Fruit fly (Drosophila melanogaster) whole organism, wandering third instar larva: Measurements from ENCODE around the gene CG15172.
A peak's percentile ranks its signal among the peaks of the same experiment; 100 is the strongest.

Source experiments
- Abd-B ChIP-seq: fragments of >200 bp; optimal IDR thresholded peaks from 2 replicates; lab custom pipeline; 2017; ENCODE audit warnings: missing biosample characterization, missing genetic modification characterization
- CG32264 ChIP-seq: fragments of 200-800 bp; sonication (Bioruptor generic); optimal IDR thresholded peaks from 2 replicates; lab custom pipeline; 2016; ENCODE audit warnings: missing biosample characterization, missing genetic modification characterization
- CG9705 ChIP-seq: fragments of 200-800 bp; sonication (Bioruptor generic); optimal IDR thresholded peaks from 2 replicates; lab custom pipeline; 2018; ENCODE audit warnings: missing biosample characterization, mild to moderate bottlenecking, missing genetic modification characterization
- CrebA ChIP-seq: fragments of 200-800 bp; sonication (Bioruptor generic); optimal IDR thresholded peaks from 2 replicates; lab custom pipeline; 2016; ENCODE audit warnings: missing biosample characterization, mild to moderate bottlenecking, missing genetic modification characterization, borderline replicate concordance
- Dfd ChIP-seq: fragments of >200 bp; optimal IDR thresholded peaks from 2 replicates; lab custom pipeline; 2017; ENCODE audit warnings: missing biosample characterization, missing genetic modification characterization
- Dif ChIP-seq: fragments of 200-275, 200-300 bp; sonication (Bioruptor generic); optimal IDR thresholded peaks from 2 replicates; lab custom pipeline; 2018; ENCODE audit warnings: missing biosample characterization, missing genetic modification characterization; ENCODE audit not compliant: partially characterized antibody
- GATAd ChIP-seq: sonication (Bioruptor generic); optimal IDR thresholded peaks from 2 replicates; lab custom pipeline; 2016; ENCODE audit warnings: missing biosample characterization, missing genetic modification characterization
- HLH106 ChIP-seq: fragments of 200-800 bp; optimal IDR thresholded peaks from 3 replicates; lab custom pipeline; 2019; ENCODE audit warnings: missing biosample characterization, mild to moderate bottlenecking, missing genetic modification characterization, moderate library complexity
- Hnf4 ChIP-seq: fragments of 200-800 bp; sonication (Bioruptor generic); optimal IDR thresholded peaks from 2 replicates; lab custom pipeline; 2016; ENCODE audit warnings: missing biosample characterization, mild to moderate bottlenecking, missing genetic modification characterization
- Hr78 ChIP-seq: fragments of >200 bp; optimal IDR thresholded peaks from 2 replicates; lab custom pipeline; 2017; ENCODE audit warnings: missing biosample characterization, missing genetic modification characterization
- Hr83 ChIP-seq: fragments of 200-300 bp; sonication (Bioruptor generic); optimal IDR thresholded peaks from 2 replicates; lab custom pipeline; 2016; ENCODE audit warnings: missing biosample characterization, mild to moderate bottlenecking, missing genetic modification characterization, moderate library complexity; ENCODE audit not compliant: poor library complexity, severe bottlenecking
- Jra ChIP-seq: sonication (Bioruptor generic); optimal IDR thresholded peaks from 2 replicates; lab custom pipeline; 2016; ENCODE audit warnings: missing biosample characterization, missing genetic modification characterization
- Myc ChIP-seq: fragments of >200 bp; optimal IDR thresholded peaks from 2 replicates; lab custom pipeline; 2017
- N ChIP-seq: fragments of >200 bp; optimal IDR thresholded peaks from 2 replicates; lab custom pipeline; 2018; ENCODE audit warnings: missing biosample characterization, missing external identifiers, missing genetic modification characterization
- Rel ChIP-seq, 2 experiments: fragments of 200-800 bp; sonication (Bioruptor generic) in 1 of 2; optimal IDR thresholded peaks; 2 replicates in 1 of 2; 3 replicates in 1 of 2; lab custom pipeline; 2016 to 2019; ENCODE audit warnings: mild to moderate bottlenecking in 2 of 2, missing biosample characterization in 2 of 2, missing genetic modification characterization in 2 of 2, moderate library complexity in 1 of 2
- Sp1 ChIP-seq: fragments of 200-800 bp; sonication (Bioruptor generic); optimal IDR thresholded peaks from 3 replicates; lab custom pipeline; 2019; ENCODE audit warnings: missing biosample characterization, mild to moderate bottlenecking, missing genetic modification characterization, moderate library complexity
- Vsx2 ChIP-seq: fragments of 200-300, 225-300 bp; sonication (Bioruptor generic); optimal IDR thresholded peaks from 2 replicates; lab custom pipeline; 2018; ENCODE audit warnings: missing biosample characterization, missing genetic modification characterization; ENCODE audit not compliant: partially characterized antibody
- br ChIP-seq: fragments of 200-800 bp; sonication (Bioruptor generic); optimal IDR thresholded peaks from 2 replicates; lab custom pipeline; 2016; ENCODE audit warnings: missing biosample characterization, missing genetic modification characterization
- brk ChIP-seq: fragments of 200-800 bp; sonication (Bioruptor generic); optimal IDR thresholded peaks from 2 replicates; lab custom pipeline; 2016; ENCODE audit warnings: missing biosample characterization, mild to moderate bottlenecking, missing genetic modification characterization
- dl ChIP-seq, 2 experiments: fragments of 175-275, 200-275 bp in 1 of 2; fragments of 200-275 bp in 1 of 2; sonication (Bioruptor generic); optimal IDR thresholded peaks; lab custom pipeline; 2018; ENCODE audit warnings: mild to moderate bottlenecking in 2 of 2, missing biosample characterization in 2 of 2, missing genetic modification characterization in 2 of 2, moderate library complexity in 2 of 2; ENCODE audit not compliant: partially characterized antibody in 2 of 2, insufficient read depth in 1 of 2
- dmrt93B ChIP-seq: fragments of 200-800 bp; sonication (Bioruptor generic); optimal IDR thresholded peaks from 2 replicates; lab custom pipeline; 2018; ENCODE audit warnings: missing biosample characterization, mild to moderate bottlenecking, missing genetic modification characterization
- dsf ChIP-seq: sonication (Bioruptor generic); optimal IDR thresholded peaks from 2 replicates; lab custom pipeline; 2016; ENCODE audit warnings: missing biosample characterization, missing genetic modification characterization, borderline replicate concordance
- foxo ChIP-seq, 2 experiments: fragments of 200-800 bp; sonication (Bioruptor generic); optimal IDR thresholded peaks; 2 replicates in 1 of 2; 3 replicates in 1 of 2; lab custom pipeline; 2016 to 2017; ENCODE audit warnings: missing biosample characterization in 2 of 2, missing genetic modification characterization in 2 of 2
- fru ChIP-seq: fragments of 200-800 bp; sonication (Bioruptor generic); optimal IDR thresholded peaks from 3 replicates; lab custom pipeline; 2016; ENCODE audit warnings: missing biosample characterization, mild to moderate bottlenecking, missing genetic modification characterization
- h ChIP-seq: fragments of 200-800 bp; sonication (Bioruptor generic); optimal IDR thresholded peaks from 3 replicates; lab custom pipeline; 2016; ENCODE audit warnings: missing biosample characterization, mild to moderate bottlenecking, missing genetic modification characterization
- jim ChIP-seq: fragments of 175-275, 200-325 bp; sonication (Bioruptor generic); optimal IDR thresholded peaks from 2 replicates; lab custom pipeline; 2016; ENCODE audit warnings: missing biosample characterization, mild to moderate bottlenecking, missing genetic modification characterization
- pan ChIP-seq: fragments of >200 bp; optimal IDR thresholded peaks from 2 replicates; lab custom pipeline; 2017
- psq ChIP-seq: fragments of 200-800 bp; sonication (Bioruptor generic); optimal IDR thresholded peaks from 3 replicates; lab custom pipeline; 2017; ENCODE audit warnings: missing biosample characterization, mild to moderate bottlenecking, missing genetic modification characterization, moderate library complexity
- rgr ChIP-seq: fragments of 200-800 bp; sonication (Bioruptor generic); optimal IDR thresholded peaks from 3 replicates; lab custom pipeline; 2016; ENCODE audit warnings: missing biosample characterization, mild to moderate bottlenecking, missing genetic modification characterization
- sage ChIP-seq: fragments of 200-800 bp; sonication (Bioruptor generic); optimal IDR thresholded peaks from 2 replicates; lab custom pipeline; 2016; ENCODE audit warnings: missing biosample characterization, mild to moderate bottlenecking, missing genetic modification characterization
- sv ChIP-seq: fragments of 200-800 bp; sonication (Bioruptor generic); optimal IDR thresholded peaks from 3 replicates; lab custom pipeline; 2016; ENCODE audit warnings: missing biosample characterization, missing genetic modification characterization
- tai ChIP-seq: sonication (Bioruptor generic); optimal IDR thresholded peaks from 2 replicates; lab custom pipeline; 2016; ENCODE audit warnings: missing biosample characterization, missing genetic modification characterization
- usp ChIP-seq: fragments of >200 bp; optimal IDR thresholded peaks from 2 replicates; lab custom pipeline; 2017; ENCODE audit warnings: missing biosample characterization, missing genetic modification characterization
- woc ChIP-seq: sonication (Bioruptor generic); optimal IDR thresholded peaks from 2 replicates; lab custom pipeline; 2016; ENCODE audit warnings: missing biosample characterization, mild to moderate bottlenecking, missing genetic modification characterization

CG15172 gene

DNA sequence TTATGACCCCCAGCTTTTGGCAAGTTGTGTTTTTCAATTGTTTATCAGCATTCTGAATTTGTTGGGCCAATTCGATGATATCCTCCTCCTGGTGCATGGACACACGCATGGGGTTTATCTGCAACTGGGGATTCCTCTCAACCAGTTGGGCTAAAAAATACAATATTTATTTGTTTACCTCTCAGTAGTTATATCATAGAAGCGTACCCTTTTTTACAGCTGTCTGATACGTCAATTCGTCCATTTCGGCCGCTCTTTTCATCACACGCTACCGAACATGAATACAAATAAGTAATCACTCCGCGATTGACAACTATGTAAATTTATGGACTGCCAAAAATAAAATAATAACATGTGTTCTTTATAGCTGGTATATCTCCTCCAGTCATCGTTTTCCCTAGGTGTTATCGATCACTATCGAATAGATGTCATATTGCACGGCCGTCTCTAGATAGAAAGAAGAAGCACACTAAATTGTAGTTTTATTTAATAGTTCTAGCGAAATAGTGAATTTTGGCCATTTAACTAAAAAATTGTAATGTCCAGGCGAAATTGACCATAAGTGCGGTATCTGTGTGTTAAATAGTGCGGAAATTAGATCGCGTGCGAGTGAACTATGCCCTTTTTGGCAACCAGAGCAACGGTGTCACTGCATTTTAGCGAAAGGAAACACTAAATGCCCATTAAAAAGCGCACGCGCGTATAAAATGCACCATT lies 12.2 kb downstream of the CG15172 start, which contains the start of the genes mib2 and CG31800:
TSS of gene mib2 (plus strand) at position 232 of the 717 bp plus-strand sequence.
TSS of gene CG31800 (minus strand) at position 364 of the 717 bp plus-strand sequence.
- TF ChIP-seq Hr83 (GFP tag; lab: Kevin White, UChicago) (peak; percentile 26), CrebA (GFP tag; lab: Kevin White, UChicago) (no peak), Abd-B (GFP tag; lab: Kevin White, UChicago) (no peak), dsf (GFP tag; lab: Kevin White, UChicago) (no peak), Rel (GFP tag; optimal IDR thresholded peaks at IDR 0.05; lab: Kevin White, UChicago) (no peak), Rel (tag; optimal IDR thresholded peaks at IDR 0.05; lab: Kevin White, UChicago) (peak; percentile 25), woc (GFP tag; lab: Kevin White, UChicago) (no peak), h (GFP tag; lab: Kevin White, UChicago) (peak; percentile 19), Hr78 (GFP tag; lab: Kevin White, UChicago) (no peak), Vsx2 (GFP tag; lab: Kevin White, UChicago) (no peak), Sp1 (GFP tag; lab: Kevin White, UChicago) (no peak), tai (no peak), jim (GFP tag; lab: Kevin White, UChicago) (no peak), HLH106 (peak; percentile 6), Jra (peak; percentile 10), usp (GFP tag; lab: Kevin White, UChicago) (no peak), brk (GFP tag; lab: Kevin White, UChicago) (no peak), rgr (GFP tag; lab: Kevin White, UChicago) (peak; percentile 18), Myc (lab: Kevin White, UChicago) (no peak), Dfd (no peak), foxo (GFP tag; optimal IDR thresholded peaks at IDR 0.05; lab: Kevin White, UChicago) (peak in 1 of 2 experiments; percentile 23), sv (GFP tag; lab: Kevin White, UChicago) (no peak), br (GFP tag; lab: Kevin White, UChicago) (no peak), fru (GFP tag; lab: Kevin White, UChicago) (no peak), pan (no peak)

DNA sequence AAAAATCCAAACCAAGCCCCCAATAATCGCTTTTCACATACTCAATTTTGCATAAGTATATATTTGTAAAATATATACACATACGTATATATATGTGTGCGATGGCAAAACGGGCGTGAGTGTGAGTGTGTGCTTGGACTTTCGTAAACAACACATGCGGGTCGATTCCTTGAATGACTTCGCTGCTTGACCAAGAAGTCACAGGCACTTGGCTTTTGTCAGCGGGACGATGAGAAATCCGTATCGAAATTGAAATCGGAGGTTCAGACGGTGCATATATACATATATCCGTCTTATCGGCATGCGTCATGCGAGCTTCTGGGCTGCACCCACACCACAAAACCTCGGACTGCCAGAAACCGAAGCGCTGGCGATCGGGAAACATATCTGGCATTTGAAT lies 12.8 kb downstream of the CG15172 start:
- TF ChIP-seq CrebA (GFP tag; lab: Kevin White, UChicago) (no peak), GATAd (GFP tag; lab: Kevin White, UChicago) (no peak), usp (GFP tag; lab: Kevin White, UChicago) (no peak), fru (GFP tag; lab: Kevin White, UChicago) (no peak), Abd-B (GFP tag; lab: Kevin White, UChicago) (no peak), foxo (GFP tag; optimal IDR thresholded peaks at IDR 0.05; lab: Kevin White, UChicago) (no peak), N (no peak), dmrt93B (GFP tag; lab: Kevin White, UChicago) (no peak), Hr78 (GFP tag; lab: Kevin White, UChicago) (no peak), HLH106 (no peak), Jra (no peak), Sp1 (GFP tag; lab: Kevin White, UChicago) (no peak), CG9705 (GFP tag; lab: Kevin White, UChicago) (no peak), woc (GFP tag; lab: Kevin White, UChicago) (no peak), Hr83 (GFP tag; lab: Kevin White, UChicago) (no peak), rgr (GFP tag; lab: Kevin White, UChicago) (no peak)

DNA sequence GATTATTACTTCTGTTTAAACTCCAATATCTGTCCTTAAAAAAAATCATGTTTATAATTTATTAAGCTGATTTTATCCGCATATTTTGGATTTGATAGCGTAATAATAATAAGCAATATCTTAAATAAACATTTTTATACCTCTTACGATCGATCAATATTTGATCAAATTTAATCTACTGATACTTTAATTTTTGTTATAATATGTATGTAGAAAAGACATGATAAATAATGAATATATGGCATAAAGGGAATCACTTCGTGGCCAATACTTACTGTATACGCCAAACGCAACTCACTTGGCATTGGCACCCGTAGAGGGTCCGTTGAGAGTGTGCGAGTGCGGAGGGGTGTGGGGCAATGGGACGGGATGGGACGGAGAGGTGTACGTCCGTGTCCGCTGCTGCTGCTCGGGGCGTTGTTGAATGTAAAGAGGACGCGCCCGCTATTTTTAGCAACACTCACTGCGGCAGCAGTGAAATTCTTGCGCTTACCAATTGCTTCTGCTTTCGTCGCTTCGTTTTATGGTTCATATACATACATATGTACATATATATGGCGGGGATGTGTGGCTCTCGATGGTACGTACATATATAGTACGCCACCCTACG lies 14.0 kb downstream of the CG15172 start:
- TF ChIP-seq brk (GFP tag; lab: Kevin White, UChicago) (no peak), tai (no peak), rgr (GFP tag; lab: Kevin White, UChicago) (no peak), fru (GFP tag; lab: Kevin White, UChicago) (no peak), h (GFP tag; lab: Kevin White, UChicago) (peak; percentile 8), HLH106 (no peak)

- TF ChIP-seq h (GFP tag; lab: Kevin White, UChicago), result peak; percentile 4
- no peak for TF ChIP-seq N
Measured at dm6 chr2L:19037011-19037410, 14.8 kb downstream of the CG15172 start.

DNA sequence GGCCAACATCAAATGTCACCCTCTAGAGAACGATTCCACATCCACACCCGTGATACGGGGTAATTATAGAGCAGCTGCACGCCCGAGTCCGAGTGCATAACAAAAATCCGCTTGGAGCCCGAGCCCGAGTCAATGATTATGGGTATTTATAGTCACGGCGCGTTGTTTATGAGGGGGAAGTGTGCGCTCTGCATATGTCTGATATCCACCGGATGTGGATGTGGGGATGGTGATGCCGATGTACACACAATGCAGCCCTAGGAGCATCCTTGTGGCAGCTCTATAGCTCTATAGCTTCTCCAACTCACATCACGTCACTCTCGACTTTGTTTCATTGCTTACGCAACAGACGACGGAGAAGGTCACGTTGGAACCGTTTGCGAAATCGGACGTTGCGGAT lies 15.2 kb downstream of the CG15172 start:
- TF ChIP-seq dl (GFP tag; optimal IDR thresholded peaks at IDR 0.05; lab: Kevin White, UChicago; ENCODE audit: insufficient read depth in 1 of 2, partially characterized antibody in 2 of 2) (no peak), Hr78 (GFP tag; lab: Kevin White, UChicago) (no peak), Dif (GFP tag; lab: Kevin White, UChicago) (no peak), CG32264 (GFP tag; lab: Kevin White, UChicago) (no peak), Hnf4 (no peak), fru (GFP tag; lab: Kevin White, UChicago) (no peak), woc (GFP tag; lab: Kevin White, UChicago) (no peak), HLH106 (no peak), sage (GFP tag; lab: Kevin White, UChicago) (no peak), CG9705 (GFP tag; lab: Kevin White, UChicago) (no peak), psq (GFP tag; lab: Kevin White, UChicago) (no peak), dmrt93B (GFP tag; lab: Kevin White, UChicago) (no peak), Hr83 (GFP tag; lab: Kevin White, UChicago) (no peak), usp (GFP tag; lab: Kevin White, UChicago) (no peak)
- TF ChIP-seq, all 38 proteins: peak for 0
